Fruit fly (Drosophila melanogaster) whole organism, wandering third instar larva: ENCODE measurements around the gene CG12715.

Experiments used
- Dif ChIP-seq: fragments of 200-275, 200-300 bp; sonication (Bioruptor generic); optimal IDR thresholded peaks from 2 replicates; lab custom pipeline; 2018; ENCODE audit warnings: missing biosample characterization, missing genetic modification characterization; ENCODE audit not compliant: partially characterized antibody
- HLH106 ChIP-seq: fragments of 200-800 bp; optimal IDR thresholded peaks from 3 replicates; lab custom pipeline; 2019; ENCODE audit warnings: missing biosample characterization, mild to moderate bottlenecking, missing genetic modification characterization, moderate library complexity
- Hr78 ChIP-seq: fragments of >200 bp; optimal IDR thresholded peaks from 2 replicates; lab custom pipeline; 2017; ENCODE audit warnings: missing biosample characterization, missing genetic modification characterization
- Hr83 ChIP-seq: fragments of 200-300 bp; sonication (Bioruptor generic); optimal IDR thresholded peaks from 2 replicates; lab custom pipeline; 2016; ENCODE audit warnings: missing biosample characterization, mild to moderate bottlenecking, missing genetic modification characterization, moderate library complexity; ENCODE audit not compliant: poor library complexity, severe bottlenecking
- Myc ChIP-seq: fragments of >200 bp; optimal IDR thresholded peaks from 2 replicates; lab custom pipeline; 2017
- brk ChIP-seq: fragments of 200-800 bp; sonication (Bioruptor generic); optimal IDR thresholded peaks from 2 replicates; lab custom pipeline; 2016; ENCODE audit warnings: missing biosample characterization, mild to moderate bottlenecking, missing genetic modification characterization
- dl ChIP-seq, 2 experiments: fragments of 175-275, 200-275 bp in 1 of 2; fragments of 200-275 bp in 1 of 2; sonication (Bioruptor generic); optimal IDR thresholded peaks; lab custom pipeline; 2018; ENCODE audit warnings: mild to moderate bottlenecking in 2 of 2, missing biosample characterization in 2 of 2, missing genetic modification characterization in 2 of 2, moderate library complexity in 2 of 2; ENCODE audit not compliant: partially characterized antibody in 2 of 2, insufficient read depth in 1 of 2
- lola ChIP-seq: fragments of >200 bp; optimal IDR thresholded peaks from 2 replicates; lab custom pipeline; 2017; ENCODE audit warnings: missing biosample characterization, missing genetic modification characterization
- pan ChIP-seq: fragments of >200 bp; optimal IDR thresholded peaks from 2 replicates; lab custom pipeline; 2017
- psq ChIP-seq: fragments of 200-800 bp; sonication (Bioruptor generic); optimal IDR thresholded peaks from 3 replicates; lab custom pipeline; 2017; ENCODE audit warnings: missing biosample characterization, mild to moderate bottlenecking, missing genetic modification characterization, moderate library complexity

- TF ChIP-seq lola (GFP tag; lab: Kevin White, UChicago) (no peak), pan (lab: Kevin White, UChicago) (no peak), dl (GFP tag; optimal IDR thresholded peaks at IDR 0.05; lab: Kevin White, UChicago; ENCODE audit: insufficient read depth in 1 of 2, partially characterized antibody in 2 of 2) (no peak), brk (GFP tag; lab: Kevin White, UChicago) (peak; percentile 14), Myc (no peak), Hr83 (peak; percentile 59), Hr78 (no peak), psq (peak; percentile 81), Dif (GFP tag; lab: Kevin White, UChicago) (no peak), HLH106 (tag; lab: Kevin White, UChicago) (peak; percentile 93)
Observed at dm6 chrX:13099919-13100318, 44.8 kb upstream of the CG12715 start.
